Worm (Caenorhabditis elegans) whole organism, L3 larva: ENCODE measurements around the gene T20D4.7.

Experiments used
- daf-12 ChIP-seq: fragments of 150-350 bp; optimal IDR thresholded peaks from 2 replicates; lab custom pipeline; 2014; ENCODE audit warnings: missing biosample characterization, missing genetic modification reagents, missing genetic modification characterization
- egl-27 ChIP-seq: sonication (generic microtip); optimal IDR thresholded peaks from 4 replicates; lab custom pipeline; 2017; ENCODE audit warnings: missing biosample characterization, missing genetic modification reagents, missing genetic modification characterization
- lin-15B ChIP-seq: fragments of 150-350 bp; optimal IDR thresholded peaks from 2 replicates; lab custom pipeline; 2014; ENCODE audit warnings: missing biosample characterization, missing genetic modification characterization
- nhr-11 ChIP-seq: fragments of 150-350 bp; optimal IDR thresholded peaks from 2 replicates; lab custom pipeline; 2014; ENCODE audit warnings: missing biosample characterization, missing genetic modification characterization
- nhr-77 ChIP-seq: fragments of 150-350 bp; optimal IDR thresholded peaks from 2 replicates; lab custom pipeline; 2014; ENCODE audit warnings: missing biosample characterization, missing genetic modification characterization
- pha-4 ChIP-seq: fragments of 150-350 bp; optimal IDR thresholded peaks from 2 replicates; lab custom pipeline; 2014; ENCODE audit warnings: missing biosample characterization, missing genetic modification reagents, missing genetic modification characterization
- unc-39 ChIP-seq: sonication (generic microtip); optimal IDR thresholded peaks from 4 replicates; lab custom pipeline; 2017; ENCODE audit warnings: missing biosample characterization, missing genetic modification characterization

- TF ChIP-seq lin-15B (tag; lab: Kevin White, UChicago) (no peak), nhr-77 (no peak), egl-27 (tag; lab: Kevin White, UChicago) (no peak), unc-39 (tag; lab: Kevin White, UChicago) (no peak), pha-4 (tag; lab: Kevin White, UChicago) (no peak), nhr-11 (no peak), daf-12 (tag; lab: Kevin White, UChicago) (no peak)
Measured at ce11 chrV:3455135-3455747, 46.5 kb downstream of the T20D4.7 start.
